Worm (Caenorhabditis elegans) whole organism, L1 larva: ENCODE measurements around the gene C05G5.7.

Experiments used
- C04F5.9 ChIP-seq: sonication (generic microtip); optimal IDR thresholded peaks from 2 replicates; lab custom pipeline; 2016; ENCODE audit warnings: missing genetic modification characterization, missing compliant biosample characterization
- F16B12.6 ChIP-seq: fragments of 150-350 bp; optimal IDR thresholded peaks from 2 replicates; lab custom pipeline; 2014; ENCODE audit warnings: missing biosample characterization, missing genetic modification characterization
- aha-1 ChIP-seq: fragments of 150-350 bp; optimal IDR thresholded peaks from 2 replicates; lab custom pipeline; 2014; ENCODE audit warnings: missing biosample characterization, missing genetic modification characterization
- alr-1 ChIP-seq: fragments of 200-800 bp; sonication (Bioruptor generic); optimal IDR thresholded peaks from 2 replicates; lab custom pipeline; 2018; ENCODE audit warnings: borderline replicate concordance, mild to moderate bottlenecking, missing genetic modification characterization, missing compliant biosample characterization
- ama-1 ChIP-seq: fragments of 150-350 bp; optimal IDR thresholded peaks from 2 replicates; lab custom pipeline; 2014
- blmp-1 ChIP-seq: fragments of 150-350 bp; optimal IDR thresholded peaks from 2 replicates; lab custom pipeline; 2014; ENCODE audit warnings: missing biosample characterization, missing genetic modification characterization
- ceh-8 ChIP-seq: fragments of 200-800 bp; sonication (Bioruptor generic); optimal IDR thresholded peaks from 2 replicates; lab custom pipeline; 2018; ENCODE audit warnings: mild to moderate bottlenecking, missing genetic modification characterization, moderate library complexity, missing compliant biosample characterization
- ceh-82 ChIP-seq, 3 experiments: fragments of 150-350 bp in 1 of 3; sonication (generic microtip) in 2 of 3; optimal IDR thresholded peaks; 2 replicates each; lab custom pipeline; 2014 to 2017; ENCODE audit warnings: missing biosample characterization in 3 of 3, missing genetic modification characterization in 3 of 3
- ceh-88 ChIP-seq: fragments of 200-800 bp; sonication (Bioruptor generic); IDR thresholded peaks from 2 replicates; pipeline ENCODE4 v1.3.6; 2022; ENCODE audit warnings: missing genetic modification characterization, missing compliant biosample characterization
- ces-1 ChIP-seq: fragments of 150-350 bp; optimal IDR thresholded peaks from 2 replicates; lab custom pipeline; 2014; ENCODE audit warnings: missing biosample characterization, missing genetic modification reagents, missing genetic modification characterization
- dpl-1 ChIP-seq, 3 experiments: fragments of 150-350 bp in 2 of 3; sonication (generic microtip) in 1 of 3; optimal IDR thresholded peaks; 2 replicates each; lab custom pipeline; 2014 to 2017; ENCODE audit warnings: missing biosample characterization in 3 of 3, missing genetic modification characterization in 3 of 3, missing genetic modification reagents in 3 of 3
- dsc-1 ChIP-seq: sonication (generic microtip); optimal IDR thresholded peaks from 2 replicates; lab custom pipeline; 2016; ENCODE audit warnings: mild to moderate bottlenecking, missing genetic modification characterization, missing compliant biosample characterization
- efl-1 ChIP-seq, 4 experiments: fragments of 150-350 bp; optimal IDR thresholded peaks in 3 of 4; peaks in 1 of 4; 1 replicate in 1 of 4; 2 replicates in 3 of 4; lab custom pipeline; 2014; ENCODE audit warnings: missing biosample characterization in 2 of 4, missing genetic modification characterization in 2 of 4, missing genetic modification reagents in 2 of 4
- efl-3 ChIP-seq: fragments of 200-800 bp; sonication (Bioruptor generic); optimal IDR thresholded peaks from 2 replicates; lab custom pipeline; 2018; ENCODE audit warnings: mild to moderate bottlenecking, missing genetic modification characterization, missing compliant biosample characterization
- egl-27 ChIP-seq, 2 experiments: fragments of 150-350 bp in 1 of 2; sonication (generic microtip); optimal IDR thresholded peaks; 3 replicates each; lab custom pipeline; 2017 to 2018; ENCODE audit warnings: missing biosample characterization in 2 of 2, missing genetic modification characterization in 2 of 2, missing genetic modification reagents in 2 of 2
- elt-3 ChIP-seq, 6 experiments: fragments of 150-350 bp in 1 of 6; sonication (generic microtip); optimal IDR thresholded peaks; 2 replicates each; lab custom pipeline; 2017 to 2018; ENCODE audit warnings: missing biosample characterization in 6 of 6, missing genetic modification characterization in 6 of 6, inconsistent platforms in 1 of 6
- ets-5 ChIP-seq: fragments of 200-800 bp; sonication (Bioruptor generic); IDR thresholded peaks from 2 replicates; pipeline ENCODE4 v1.3.6; 2022; ENCODE audit warnings: missing genetic modification characterization, missing compliant biosample characterization
- fkh-4 ChIP-seq: sonication (generic microtip); optimal IDR thresholded peaks from 2 replicates; lab custom pipeline; 2016; ENCODE audit warnings: missing compliant biosample characterization, missing genetic modification characterization, borderline replicate concordance
- fkh-8 ChIP-seq: sonication (generic microtip); optimal IDR thresholded peaks from 2 replicates; lab custom pipeline; 2016; ENCODE audit warnings: mild to moderate bottlenecking, missing genetic modification characterization, missing compliant biosample characterization
- fos-1 ChIP-seq: fragments of 150-350 bp; optimal IDR thresholded peaks from 2 replicates; lab custom pipeline; 2014; ENCODE audit warnings: missing biosample characterization, missing genetic modification characterization
- hlh-4 ChIP-seq: sonication (generic microtip); optimal IDR thresholded peaks from 2 replicates; lab custom pipeline; 2016; ENCODE audit warnings: mild to moderate bottlenecking, missing genetic modification characterization, missing compliant biosample characterization
- isw-1 ChIP-seq: fragments of 200-800 bp; sonication (Bioruptor generic); IDR thresholded peaks from 2 replicates; pipeline ENCODE4 v1.3.6; 2022; ENCODE audit warnings: missing genetic modification characterization, missing compliant biosample characterization
- lin-13 ChIP-seq: fragments of 150-350 bp; optimal IDR thresholded peaks from 2 replicates; lab custom pipeline; 2014; ENCODE audit warnings: missing biosample characterization, missing genetic modification reagents, missing genetic modification characterization
- lin-14 ChIP-seq: fragments of 200-800 bp; sonication (Bioruptor generic); optimal IDR thresholded peaks from 2 replicates; lab custom pipeline; 2018; ENCODE audit warnings: mild to moderate bottlenecking, missing genetic modification characterization, moderate library complexity, missing compliant biosample characterization
- lin-35 ChIP-seq, 2 experiments: fragments of 150-350 bp; optimal IDR thresholded peaks; 2 replicates each; lab custom pipeline; 2014; ENCODE audit warnings: missing biosample characterization in 2 of 2, missing genetic modification characterization in 2 of 2, missing genetic modification reagents in 2 of 2
- lin-39 ChIP-seq: fragments of 150-350 bp; optimal IDR thresholded peaks from 2 replicates; lab custom pipeline; 2014; ENCODE audit warnings: missing biosample characterization, missing genetic modification reagents, missing genetic modification characterization
- lsy-2 ChIP-seq, 2 experiments: fragments of 150-350 bp; optimal IDR thresholded peaks; 2 replicates each; lab custom pipeline; 2014; ENCODE audit warnings: missing biosample characterization in 2 of 2, missing genetic modification characterization in 2 of 2
- mab-9 ChIP-seq: fragments of 200-800 bp; sonication (Bioruptor generic); IDR thresholded peaks from 2 replicates; pipeline ENCODE4 v1.3.6; 2022; ENCODE audit warnings: missing genetic modification reagents, missing genetic modification characterization, missing compliant biosample characterization
- mdl-1 ChIP-seq, 2 experiments: fragments of 150-350 bp; optimal IDR thresholded peaks; 2 replicates each; lab custom pipeline; 2014 to 2017; ENCODE audit warnings: missing biosample characterization in 2 of 2, missing genetic modification characterization in 2 of 2, inconsistent platforms in 1 of 2
- mef-2 ChIP-seq: fragments of 150-350 bp; optimal IDR thresholded peaks from 2 replicates; lab custom pipeline; 2014; ENCODE audit warnings: missing biosample characterization, missing genetic modification characterization
- nhr-12 ChIP-seq: sonication (generic microtip); optimal IDR thresholded peaks from 2 replicates; lab custom pipeline; 2017; ENCODE audit warnings: missing biosample characterization, missing genetic modification characterization
- nhr-19 ChIP-seq: fragments of 200-800 bp; sonication (Bioruptor generic); conservative IDR thresholded peaks from 2 replicates; pipeline ENCODE4 v1.3.6; 2022; ENCODE audit warnings: missing genetic modification characterization, missing compliant biosample characterization
- nhr-20 ChIP-seq: sonication (generic microtip); optimal IDR thresholded peaks from 2 replicates; lab custom pipeline; 2016; ENCODE audit warnings: mild to moderate bottlenecking, missing genetic modification characterization, missing compliant biosample characterization
- nhr-237 ChIP-seq: fragments of 150-350 bp; optimal IDR thresholded peaks from 2 replicates; lab custom pipeline; 2014; ENCODE audit warnings: missing biosample characterization, missing genetic modification characterization
- nhr-28 ChIP-seq: fragments of 150-350 bp; optimal IDR thresholded peaks from 2 replicates; lab custom pipeline; 2014; ENCODE audit warnings: missing biosample characterization, missing genetic modification characterization
- nhr-71 ChIP-seq: sonication (generic microtip); optimal IDR thresholded peaks from 2 replicates; lab custom pipeline; 2016; ENCODE audit warnings: mild to moderate bottlenecking, missing genetic modification characterization, moderate library complexity, missing compliant biosample characterization
- nhr-85 ChIP-seq: sonication (generic microtip); peaks from one replicate; lab custom pipeline; 2016; ENCODE audit warnings: missing genetic modification characterization, inconsistent platforms, missing compliant biosample characterization
- nhr-90 ChIP-seq: sonication (generic microtip); optimal IDR thresholded peaks from 2 replicates; lab custom pipeline; 2016; ENCODE audit warnings: mild to moderate bottlenecking, missing genetic modification characterization, missing compliant biosample characterization; ENCODE audit not compliant: poor library complexity
- pax-3 ChIP-seq: fragments of 200-800 bp; sonication (Bioruptor generic); optimal IDR thresholded peaks from 2 replicates; lab custom pipeline; 2018; ENCODE audit warnings: mild to moderate bottlenecking, missing genetic modification characterization, moderate library complexity, missing compliant biosample characterization
- pqm-1 ChIP-seq: sonication (generic microtip); optimal IDR thresholded peaks from 3 replicates; lab custom pipeline; 2017; ENCODE audit warnings: missing biosample characterization, missing genetic modification characterization
- rnt-1 ChIP-seq: sonication (generic microtip); optimal IDR thresholded peaks from 2 replicates; lab custom pipeline; 2016; ENCODE audit warnings: mild to moderate bottlenecking, missing genetic modification characterization, moderate library complexity, missing compliant biosample characterization
- sup-37 ChIP-seq: fragments of 200-800 bp; sonication (Bioruptor generic); optimal IDR thresholded peaks from 2 replicates; lab custom pipeline; 2018; ENCODE audit warnings: mild to moderate bottlenecking, missing genetic modification characterization, missing compliant biosample characterization
- swsn-7 ChIP-seq: sonication (generic microtip); optimal IDR thresholded peaks from 2 replicates; lab custom pipeline; 2016; ENCODE audit warnings: missing genetic modification characterization, missing compliant biosample characterization
- unc-130 ChIP-seq: fragments of 150-350 bp; optimal IDR thresholded peaks from 2 replicates; lab custom pipeline; 2017; ENCODE audit warnings: missing biosample characterization, missing genetic modification characterization, inconsistent platforms
- unc-30 ChIP-seq: sonication (generic microtip); optimal IDR thresholded peaks from 2 replicates; lab custom pipeline; 2017; ENCODE audit warnings: missing biosample characterization, missing genetic modification characterization
- unc-62 ChIP-seq: fragments of 150-350 bp; optimal IDR thresholded peaks from 2 replicates; lab custom pipeline; 2014; ENCODE audit warnings: missing biosample characterization, missing genetic modification reagents, missing genetic modification characterization
- vab-15 ChIP-seq: sonication (generic microtip); optimal IDR thresholded peaks from 2 replicates; lab custom pipeline; 2017; ENCODE audit warnings: missing genotype, mild to moderate bottlenecking, missing genetic modification characterization, missing compliant biosample characterization
- zip-4 ChIP-seq: fragments of 200-800 bp; sonication (Bioruptor generic); optimal IDR thresholded peaks from 2 replicates; lab custom pipeline; 2018; ENCODE audit warnings: mild to moderate bottlenecking, missing genetic modification characterization, moderate library complexity, missing compliant biosample characterization

C05G5.7 gene

DNA sequence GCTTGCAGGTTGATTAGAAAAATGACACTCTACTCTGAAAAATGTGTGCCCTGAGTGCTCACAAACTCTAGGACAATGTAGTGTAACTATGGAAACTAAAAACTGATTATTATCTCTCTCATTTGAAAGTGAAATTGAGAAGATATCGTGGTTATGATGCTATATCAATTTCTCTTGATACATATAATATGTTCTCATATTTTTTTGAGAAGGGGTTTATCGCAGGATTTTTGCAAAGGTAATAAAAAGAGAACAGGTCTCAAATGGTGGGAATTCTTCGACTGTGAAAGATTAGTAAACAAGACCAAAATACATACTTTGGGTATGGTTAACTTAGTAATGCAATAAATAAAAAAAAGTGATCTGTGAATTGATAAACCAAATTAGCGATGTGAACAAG is 6.0 kb downstream of the C05G5.7 start:
- TF ChIP-seq efl-1 (optimal IDR thresholded peaks at IDR 0.05; lab: Kevin White, UChicago) (no peak), efl-1 (GFP tag; optimal IDR thresholded peaks at IDR 0.05 in 1 of 2; lab: Kevin White, UChicago) (peak in 1 of 2 experiments; percentile 64), nhr-237 (tag; lab: Kevin White, UChicago) (no peak), blmp-1 (tag; lab: Kevin White, UChicago) (peak; percentile 39)

DNA sequence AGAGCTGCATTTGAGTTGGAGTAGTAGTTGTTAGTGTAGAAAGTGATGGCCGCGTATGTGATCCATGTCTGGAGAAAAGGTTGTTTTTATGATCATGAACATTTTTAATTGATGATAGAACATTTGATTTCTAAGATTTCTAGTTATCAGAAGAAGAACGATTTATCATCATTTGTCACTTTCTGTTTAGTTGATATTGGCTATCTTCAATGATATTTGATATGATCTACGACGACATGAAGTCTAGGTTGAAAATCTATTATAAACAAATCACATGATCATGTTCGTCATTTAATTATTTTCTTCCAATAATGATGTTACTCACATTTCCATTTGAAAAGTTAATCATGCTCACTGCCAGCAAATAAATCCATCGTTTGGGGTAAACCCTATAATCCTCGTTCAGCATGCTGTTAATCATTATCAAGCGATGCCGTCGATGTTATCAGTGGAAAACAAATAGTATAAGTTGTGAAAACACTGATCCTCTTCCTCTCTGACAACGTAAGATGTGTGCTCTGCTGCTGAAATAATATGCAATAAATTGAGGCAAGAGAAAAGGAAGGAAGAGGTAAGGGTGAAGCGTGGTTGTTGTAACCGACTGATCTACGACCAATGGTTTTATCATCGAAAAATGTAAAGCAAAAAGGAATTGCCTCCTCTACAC is 6.5 kb downstream of the C05G5.7 start:
- TF ChIP-seq zip-4 (GFP tag; lab: Kevin White, UChicago) (no peak), nhr-90 (tag; lab: Kevin White, UChicago) (peak; percentile 5), C04F5.9 (tag; lab: Kevin White, UChicago) (no peak), dpl-1 (GFP tag; optimal IDR thresholded peaks at IDR 0.05; lab: Kevin White, UChicago) (no peak), nhr-19 (peak; percentile 20; the same call in 1 of the 2 replicates), vab-15 (no peak), nhr-28 (tag; lab: Kevin White, UChicago) (no peak), nhr-12 (tag; lab: Kevin White, UChicago) (no peak), blmp-1 (tag; lab: Kevin White, UChicago) (peak; percentile 63), egl-27 (tag; optimal IDR thresholded peaks at IDR 0.05; lab: Kevin White, UChicago) (no peak), efl-1 (optimal IDR thresholded peaks at IDR 0.05; lab: Kevin White, UChicago) (no peak), efl-1 (GFP tag; optimal IDR thresholded peaks at IDR 0.05 in 1 of 2; lab: Kevin White, UChicago) (no peak), nhr-237 (tag; lab: Kevin White, UChicago) (no peak), ceh-82 (tag; optimal IDR thresholded peaks at IDR 0.05; lab: Kevin White, UChicago) (no peak), mef-2 (tag; lab: Kevin White, UChicago) (no peak), elt-3 (tag; optimal IDR thresholded peaks at IDR 0.05; lab: Kevin White, UChicago) (peak in 2 of 6 experiments; percentile 62 to 81), dsc-1 (tag; lab: Kevin White, UChicago) (peak; percentile 60), pax-3 (tag; lab: Kevin White, UChicago) (no peak), fkh-8 (tag; lab: Kevin White, UChicago) (no peak), efl-3 (no peak), ceh-8 (GFP tag; lab: Kevin White, UChicago) (no peak), hlh-4 (tag; lab: Kevin White, UChicago) (no peak), ama-1 (lab: Kevin White, UChicago) (no peak), lsy-2 (tag; optimal IDR thresholded peaks at IDR 0.05; lab: Kevin White, UChicago) (peak in 1 of 2 experiments; percentile 21), swsn-7 (no peak), nhr-85 (tag; lab: Kevin White, UChicago) (peak; percentile 70), rnt-1 (tag; lab: Kevin White, UChicago) (no peak), unc-130 (no peak), ceh-88 (no peak), mab-9 (GFP tag; lab: Robert Waterston, UW) (no peak), mdl-1 (tag; optimal IDR thresholded peaks at IDR 0.05; lab: Kevin White, UChicago) (no peak), lin-14 (GFP tag; lab: Kevin White, UChicago) (peak; percentile 21), aha-1 (tag; lab: Kevin White, UChicago) (no peak), sup-37 (GFP tag; lab: Kevin White, UChicago) (no peak), unc-30 (tag; lab: Kevin White, UChicago) (no peak), lin-35 (GFP tag; optimal IDR thresholded peaks at IDR 0.05; lab: Kevin White, UChicago) (peak in 1 of 2 experiments; percentile 25), pqm-1 (tag; lab: Kevin White, UChicago) (no peak), fos-1 (tag; lab: Kevin White, UChicago) (no peak), ces-1 (GFP tag; lab: Kevin White, UChicago) (no peak), fkh-4 (no peak), nhr-71 (tag; lab: Kevin White, UChicago) (peak; percentile 62), ets-5 (no peak), lin-13 (GFP tag; lab: Kevin White, UChicago) (no peak), nhr-20 (tag; lab: Kevin White, UChicago) (peak; percentile 59), F16B12.6 (tag; lab: Kevin White, UChicago) (no peak), unc-62 (GFP tag; lab: Kevin White, UChicago) (no peak), lin-39 (tag; lab: Kevin White, UChicago) (no peak), alr-1 (tag; lab: Kevin White, UChicago) (no peak), isw-1 (GFP tag; lab: Robert Waterston, UW) (no peak)
